Worm (Caenorhabditis elegans) whole organism, young adult: ENCODE results near the gene F38E1.3.
A peak's percentile ranks its signal among the peaks of the same experiment; 100 is the strongest.

Experiments
- B0261.1 ChIP-seq: sonication (generic microtip); optimal IDR thresholded peaks from 2 replicates; lab custom pipeline; 2016; ENCODE audit warnings: mild to moderate bottlenecking, missing genetic modification characterization, moderate library complexity, missing compliant biosample characterization
- F23B12.7 ChIP-seq: sonication (generic microtip); optimal IDR thresholded peaks from 2 replicates; lab custom pipeline; 2017; ENCODE audit warnings: missing genetic modification characterization, mild to moderate bottlenecking, missing compliant biosample characterization, antibody characterized with exemption, moderate library complexity; ENCODE audit not compliant: insufficient read depth
- F57A8.1 ChIP-seq: fragments of 200-800 bp; sonication (Bioruptor generic); optimal IDR thresholded peaks from 2 replicates; lab custom pipeline; 2018; ENCODE audit warnings: mild to moderate bottlenecking, missing genetic modification characterization, moderate library complexity, missing compliant biosample characterization
- T07F8.4 ChIP-seq: sonication (generic microtip); optimal IDR thresholded peaks from 2 replicates; lab custom pipeline; 2016; ENCODE audit warnings: mild to moderate bottlenecking, missing genetic modification characterization, moderate library complexity, missing compliant biosample characterization
- Y53F4B.3 ChIP-seq: fragments of 200-800 bp; sonication (Bioruptor generic); IDR thresholded peaks from 2 replicates; pipeline ENCODE4 v1.3.6; 2022; ENCODE audit warnings: missing genetic modification reagents, missing genetic modification characterization, missing compliant biosample characterization
- Y56A3A.18 ChIP-seq: fragments of 200-800 bp; sonication (Bioruptor generic); IDR thresholded peaks from 2 replicates; pipeline ENCODE4 v1.3.6; 2022; ENCODE audit warnings: missing genetic modification reagents, missing genetic modification characterization, missing compliant biosample characterization
- Y79H2A.3 ChIP-seq: fragments of 200-800 bp; sonication (Bioruptor generic); conservative IDR thresholded peaks from 2 replicates; pipeline ENCODE4 v1.3.6; 2022; ENCODE audit warnings: missing genetic modification reagents, missing genetic modification characterization, missing compliant biosample characterization
- Y95B8A.8 ChIP-seq: fragments of 200-800 bp; sonication (Bioruptor generic); IDR thresholded peaks from 2 replicates; pipeline ENCODE4 v1.3.6; 2022; ENCODE audit warnings: missing genetic modification reagents, missing genetic modification characterization, missing compliant biosample characterization
- ZK185.1 ChIP-seq: sonication (generic microtip); optimal IDR thresholded peaks from 2 replicates; lab custom pipeline; 2016; ENCODE audit warnings: mild to moderate bottlenecking, missing genetic modification characterization, missing compliant biosample characterization; ENCODE audit not compliant: poor library complexity, severe bottlenecking
- athp-1 ChIP-seq: sonication (generic microtip); optimal IDR thresholded peaks from 2 replicates; lab custom pipeline; 2017; ENCODE audit warnings: mild to moderate bottlenecking, missing genetic modification characterization, missing compliant biosample characterization
- attf-5 ChIP-seq: fragments of 200-800 bp; sonication (Bioruptor generic); optimal IDR thresholded peaks from 2 replicates; lab custom pipeline; 2018; ENCODE audit warnings: mild to moderate bottlenecking, missing genetic modification characterization, missing compliant biosample characterization
- attf-6 ChIP-seq: fragments of 200-800 bp; sonication (Bioruptor generic); IDR thresholded peaks from 2 replicates; pipeline ENCODE4 v1.3.6; 2022; ENCODE audit warnings: missing genetic modification reagents, missing genetic modification characterization, missing compliant biosample characterization
- ccch-3 ChIP-seq: fragments of 200-800 bp; sonication (Bioruptor generic); optimal IDR thresholded peaks from 2 replicates; lab custom pipeline; 2018; ENCODE audit warnings: mild to moderate bottlenecking, missing genetic modification characterization, missing compliant biosample characterization
- ceh-40 ChIP-seq: fragments of 200-800 bp; sonication (Bioruptor generic); IDR thresholded peaks from 2 replicates; pipeline ENCODE4 v1.3.6; 2022; ENCODE audit warnings: missing genetic modification characterization, missing compliant biosample characterization
- ceh-79 ChIP-seq: sonication (generic microtip); optimal IDR thresholded peaks from 2 replicates; lab custom pipeline; 2017; ENCODE audit warnings: mild to moderate bottlenecking, missing genetic modification characterization, missing compliant biosample characterization
- dpff-1 ChIP-seq: sonication (generic microtip); optimal IDR thresholded peaks from 2 replicates; lab custom pipeline; 2017; ENCODE audit warnings: mild to moderate bottlenecking, missing genetic modification characterization, missing compliant biosample characterization
- dpl-1 ChIP-seq: fragments of 150-350 bp; optimal IDR thresholded peaks from 2 replicates; lab custom pipeline; 2014; ENCODE audit warnings: missing biosample characterization, missing genetic modification reagents, missing genetic modification characterization
- efl-1 ChIP-seq: fragments of 150-350 bp; optimal IDR thresholded peaks from 2 replicates; lab custom pipeline; 2014; ENCODE audit warnings: missing biosample characterization, missing genetic modification reagents, missing genetic modification characterization
- him-1 ChIP-seq: sonication (generic microtip); optimal IDR thresholded peaks from 2 replicates; lab custom pipeline; 2016; ENCODE audit warnings: missing genotype, missing genetic modification reagents, missing genetic modification characterization, missing compliant biosample characterization
- let-607 ChIP-seq, 2 experiments: fragments of 200-800 bp in 1 of 2; sonication (Bioruptor generic) in 1 of 2; sonication (generic microtip) in 1 of 2; optimal IDR thresholded peaks; 2 replicates each; lab custom pipeline; 2016 to 2018; ENCODE audit warnings: mild to moderate bottlenecking in 2 of 2, missing compliant biosample characterization in 2 of 2, missing genetic modification characterization in 2 of 2, moderate library complexity in 2 of 2, missing genotype in 1 of 2
- lin-40 ChIP-seq: sonication (generic microtip); optimal IDR thresholded peaks from 2 replicates; lab custom pipeline; 2016; ENCODE audit warnings: missing genetic modification characterization, mild to moderate bottlenecking, missing compliant biosample characterization, missing genotype, missing genetic modification reagents
- lin-54 ChIP-seq: fragments of 200-800 bp; sonication (Bioruptor generic); optimal IDR thresholded peaks from 2 replicates; lab custom pipeline; 2018; ENCODE audit warnings: mild to moderate bottlenecking, missing genetic modification characterization, missing compliant biosample characterization
- lsl-1 ChIP-seq: fragments of 200-800 bp; sonication (Bioruptor generic); optimal IDR thresholded peaks from 2 replicates; lab custom pipeline; 2018; ENCODE audit warnings: mild to moderate bottlenecking, missing genetic modification characterization, moderate library complexity, missing compliant biosample characterization
- madf-3 ChIP-seq: fragments of 200-800 bp; sonication (Bioruptor generic); IDR thresholded peaks from 2 replicates; pipeline ENCODE4 v1.3.6; 2022; ENCODE audit warnings: missing genetic modification reagents, missing genetic modification characterization, missing compliant biosample characterization
- nhr-80 ChIP-seq: sonication (generic microtip); optimal IDR thresholded peaks from 2 replicates; lab custom pipeline; 2016; ENCODE audit warnings: missing genetic modification characterization, missing compliant biosample characterization
- pbrm-1 ChIP-seq: fragments of 200-800 bp; sonication (Bioruptor generic); IDR thresholded peaks from 2 replicates; pipeline ENCODE4 v1.3.6; 2022; ENCODE audit warnings: missing genetic modification reagents, missing genetic modification characterization, missing compliant biosample characterization
- rec-8 ChIP-seq, 2 experiments: sonication (generic microtip); optimal IDR thresholded peaks; 2 replicates each; lab custom pipeline; 2016; ENCODE audit warnings: mild to moderate bottlenecking in 2 of 2, missing genetic modification characterization in 2 of 2, missing genetic modification reagents in 2 of 2, missing genotype in 2 of 2, missing biosample characterization in 1 of 2, missing compliant biosample characterization in 1 of 2, moderate library complexity in 1 of 2
- repo-1 ChIP-seq: sonication (generic microtip); optimal IDR thresholded peaks from 2 replicates; lab custom pipeline; 2017; ENCODE audit warnings: mild to moderate bottlenecking, missing genetic modification characterization, missing compliant biosample characterization
- rpc-1 ChIP-seq, 2 experiments: fragments of 150-350 bp in 1 of 2; sonication (generic microtip) in 1 of 2; optimal IDR thresholded peaks; 2 replicates each; lab custom pipeline; 2014 to 2018; ENCODE audit warnings: missing biosample characterization in 1 of 2, missing genetic modification characterization in 1 of 2, missing genetic modification reagents in 1 of 2, missing genotype in 1 of 2
- sea-2 ChIP-seq: fragments of 200-800 bp; sonication (Bioruptor generic); IDR thresholded peaks from 2 replicates; pipeline ENCODE4 v1.3.6; 2022; ENCODE audit warnings: missing genetic modification characterization, missing compliant biosample characterization
- snpc-1.1 ChIP-seq: sonication (generic microtip); optimal IDR thresholded peaks from 2 replicates; lab custom pipeline; 2017; ENCODE audit warnings: missing genetic modification characterization, mild to moderate bottlenecking, missing compliant biosample characterization, antibody characterized with exemption, moderate library complexity, missing genotype, missing genetic modification reagents; ENCODE audit not compliant: insufficient read depth
- snpc-1.3 ChIP-seq: sonication (generic microtip); optimal IDR thresholded peaks from 2 replicates; lab custom pipeline; 2017; ENCODE audit warnings: missing genetic modification characterization, mild to moderate bottlenecking, missing compliant biosample characterization, antibody characterized with exemption, moderate library complexity, missing genotype, missing genetic modification reagents; ENCODE audit not compliant: insufficient read depth
- snpc-3.4 ChIP-seq: sonication (generic microtip); optimal IDR thresholded peaks from 2 replicates; lab custom pipeline; 2017; ENCODE audit warnings: missing genetic modification characterization, mild to moderate bottlenecking, missing compliant biosample characterization, antibody characterized with exemption, moderate library complexity, missing genotype, missing genetic modification reagents
- snpc-4 ChIP-seq, 5 experiments: fragments of 150-350 bp in 1 of 5; sonication (generic microtip) in 4 of 5; optimal IDR thresholded peaks; 2 replicates each; lab custom pipeline; 2014 to 2018; ENCODE audit warnings: missing genetic modification characterization in 5 of 5, missing biosample characterization in 3 of 5, antibody characterized with exemption in 2 of 5, mild to moderate bottlenecking in 2 of 5, missing compliant biosample characterization in 2 of 5, missing genotype in 2 of 5, moderate library complexity in 2 of 5, missing genetic modification reagents in 1 of 5
- unc-62 ChIP-seq: fragments of 150-350 bp; optimal IDR thresholded peaks from 2 replicates; lab custom pipeline; 2014; ENCODE audit warnings: missing biosample characterization, missing genetic modification reagents, missing genetic modification characterization
- xnd-1 ChIP-seq: sonication (generic microtip); optimal IDR thresholded peaks from 2 replicates; lab custom pipeline; 2016; ENCODE audit warnings: missing genotype, missing genetic modification reagents, missing genetic modification characterization, missing compliant biosample characterization
- zfh-2 ChIP-seq: fragments of 200-800 bp; sonication (Bioruptor generic); conservative IDR thresholded peaks from 2 replicates; pipeline ENCODE4 v1.3.6; 2022; ENCODE audit warnings: missing genetic modification reagents, missing genetic modification characterization, missing compliant biosample characterization
- ztf-18 ChIP-seq: sonication (generic microtip); optimal IDR thresholded peaks from 2 replicates; lab custom pipeline; 2016; ENCODE audit warnings: missing genotype, mild to moderate bottlenecking, missing genetic modification characterization, missing compliant biosample characterization
- ztf-22 ChIP-seq: fragments of 200-800 bp; sonication (Bioruptor generic); optimal IDR thresholded peaks from 2 replicates; lab custom pipeline; 2018; ENCODE audit warnings: mild to moderate bottlenecking, missing genetic modification characterization, moderate library complexity, missing compliant biosample characterization
- ztf-28 ChIP-seq: fragments of 200-800 bp; sonication (Bioruptor generic); IDR thresholded peaks from 2 replicates; pipeline ENCODE4 v1.3.6; 2022; ENCODE audit warnings: missing genetic modification reagents, missing genetic modification characterization, missing compliant biosample characterization

The F38E1.3 gene

ce11 chrV:8358702-8359101 is 17.2 kb upstream of the F38E1.3 start:
- no peak for TF ChIP-seq Y56A3A.18 (GFP tag; lab: Robert Waterston, UW)
- TF ChIP-seq Y95B8A.8 (GFP tag; lab: Robert Waterston, UW): no peak
- no peak for TF ChIP-seq rpc-1 (optimal IDR thresholded peaks at IDR 0.05; lab: Kevin White, UChicago)
- no peak for TF ChIP-seq rpc-1 (tag; optimal IDR thresholded peaks at IDR 0.05; lab: Kevin White, UChicago)
- TF ChIP-seq athp-1 (tag; lab: Kevin White, UChicago): no peak
- no peak for TF ChIP-seq snpc-3.4 (tag; lab: Kevin White, UChicago)
- no peak for TF ChIP-seq rec-8 (tag; optimal IDR thresholded peaks at IDR 0.05; lab: Kevin White, UChicago)
- TF ChIP-seq lin-54 (GFP tag; lab: Kevin White, UChicago): no peak
- TF ChIP-seq B0261.1: no peak
- TF ChIP-seq let-607 (tag; optimal IDR thresholded peaks at IDR 0.05; lab: Kevin White, UChicago): no peak
- no peak for TF ChIP-seq T07F8.4 (tag; lab: Kevin White, UChicago)
- TF ChIP-seq snpc-1.3: no peak
- no peak for TF ChIP-seq ceh-79 (tag; lab: Kevin White, UChicago)
- no peak for TF ChIP-seq ccch-3 (GFP tag; lab: Kevin White, UChicago)
- no peak for TF ChIP-seq attf-6 (GFP tag; lab: Robert Waterston, UW)
- no peak for TF ChIP-seq dpl-1 (GFP tag; lab: Kevin White, UChicago)
- no peak for TF ChIP-seq unc-62 (GFP tag; lab: Kevin White, UChicago)
- no peak for TF ChIP-seq efl-1 (GFP tag; lab: Kevin White, UChicago)
- TF ChIP-seq attf-5 (GFP tag; lab: Kevin White, UChicago): no peak
- TF ChIP-seq lin-40 (tag; lab: Kevin White, UChicago): no peak
- no peak for TF ChIP-seq dpff-1 (tag; lab: Kevin White, UChicago)

DNA sequence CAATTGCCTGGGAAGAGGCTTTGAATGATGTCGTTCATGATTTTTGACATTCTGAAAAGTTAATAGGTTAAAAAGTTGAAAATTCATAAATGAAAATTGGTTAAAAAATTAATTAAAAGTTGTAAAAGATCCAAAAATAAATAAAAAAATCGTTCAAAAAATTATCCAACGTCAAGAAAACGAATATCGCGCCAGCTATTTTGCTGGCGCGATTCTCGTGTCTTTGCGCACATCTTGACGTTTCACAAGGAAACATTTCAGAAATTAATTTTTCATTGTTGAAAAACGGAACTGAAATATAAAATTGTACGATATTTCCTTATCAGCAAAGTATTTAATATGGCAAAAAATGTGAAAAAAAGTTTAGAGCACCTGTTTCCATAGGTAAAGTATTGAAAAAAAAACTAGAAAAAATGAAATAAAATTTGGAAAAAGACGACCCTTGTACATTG is 16.8 kb upstream of the F38E1.3 start, which contains the start of gene mpdu-1:
mpdu-1 (minus strand) TSS at position 51 of the 452 bp plus-strand sequence.
- TF ChIP-seq lsl-1: peak; percentile 42
- TF ChIP-seq sea-2 (GFP tag; lab: Robert Waterston, UW): no peak
- TF ChIP-seq F23B12.7 (tag; lab: Kevin White, UChicago): peak; percentile 74
- TF ChIP-seq madf-3: no peak
- peak; percentile 12 for TF ChIP-seq ZK185.1
- peak; percentile 20 for TF ChIP-seq snpc-1.3
- TF ChIP-seq dpl-1 (GFP tag; lab: Kevin White, UChicago): peak; percentile 28
- peak; percentile 94 for TF ChIP-seq ztf-18 (tag; lab: Kevin White, UChicago)
- peak; percentile 21 for TF ChIP-seq him-1 (tag; lab: Kevin White, UChicago)
- peak; percentile 67 for TF ChIP-seq lin-40 (tag; lab: Kevin White, UChicago)
- TF ChIP-seq efl-1 (GFP tag; lab: Kevin White, UChicago): peak; percentile 26
- peak; percentile 29 for TF ChIP-seq xnd-1 (tag; lab: Kevin White, UChicago)
- TF ChIP-seq ceh-40: no peak
- peak; percentile 28 for TF ChIP-seq snpc-4 (GFP tag; optimal IDR thresholded peaks at IDR 0.05; lab: Kevin White, UChicago)
- TF ChIP-seq snpc-4 (tag; optimal IDR thresholded peaks at IDR 0.05; lab: Kevin White, UChicago): peak in 2 of 4 experiments; percentile 72 to 82
- peak; percentile 57 for TF ChIP-seq snpc-1.1 (tag; lab: Kevin White, UChicago)
- TF ChIP-seq snpc-3.4 (tag; lab: Kevin White, UChicago): peak; percentile 52
- TF ChIP-seq nhr-80 (tag; lab: Kevin White, UChicago): peak; percentile 67
- TF ChIP-seq repo-1 (tag; lab: Kevin White, UChicago): no peak

DNA sequence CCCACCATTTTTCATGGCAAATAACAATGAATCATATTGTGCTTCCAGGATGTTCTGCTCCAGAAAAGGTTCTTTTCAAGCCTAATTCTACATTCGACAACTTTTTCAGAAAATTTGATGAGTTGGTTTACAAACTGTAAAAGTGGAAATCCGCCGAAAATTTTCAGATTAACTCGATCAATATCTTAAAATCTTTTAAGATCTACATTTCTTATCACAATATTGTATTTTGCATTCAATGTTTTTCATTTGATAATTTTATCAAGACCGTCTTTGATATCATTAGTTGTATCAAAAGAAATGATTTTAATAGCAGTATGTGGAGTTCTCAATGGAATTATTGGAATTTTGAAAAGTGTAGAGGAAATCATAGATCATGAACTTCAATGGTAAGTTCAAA is 16.2 kb upstream of the F38E1.3 start, which contains the start of gene F38E1.6:
F38E1.6 (plus strand) TSS at position 301 of the 400 bp plus-strand sequence.
- TF ChIP-seq unc-62 (GFP tag; lab: Kevin White, UChicago) (no peak), snpc-4 (GFP tag; optimal IDR thresholded peaks at IDR 0.05; lab: Kevin White, UChicago) (no peak), snpc-4 (tag; optimal IDR thresholded peaks at IDR 0.05; lab: Kevin White, UChicago) (no peak), ztf-28 (GFP tag; lab: Robert Waterston, UW) (no peak), Y53F4B.3 (GFP tag; lab: Robert Waterston, UW) (no peak), ceh-40 (no peak), T07F8.4 (tag; lab: Kevin White, UChicago) (no peak), madf-3 (no peak), pbrm-1 (GFP tag; lab: Robert Waterston, UW) (no peak), ztf-22 (GFP tag; lab: Kevin White, UChicago) (no peak), zfh-2 (GFP tag; lab: Robert Waterston, UW) (no peak), F57A8.1 (no peak), Y79H2A.3 (GFP tag; lab: Robert Waterston, UW) (no peak)
